Worm (Caenorhabditis elegans): Measurements from ENCODE around the gene F14F7.7.
A peak's percentile ranks its signal among the peaks of the same experiment; 100 is the strongest.

The F14F7.7 gene

DNA sequence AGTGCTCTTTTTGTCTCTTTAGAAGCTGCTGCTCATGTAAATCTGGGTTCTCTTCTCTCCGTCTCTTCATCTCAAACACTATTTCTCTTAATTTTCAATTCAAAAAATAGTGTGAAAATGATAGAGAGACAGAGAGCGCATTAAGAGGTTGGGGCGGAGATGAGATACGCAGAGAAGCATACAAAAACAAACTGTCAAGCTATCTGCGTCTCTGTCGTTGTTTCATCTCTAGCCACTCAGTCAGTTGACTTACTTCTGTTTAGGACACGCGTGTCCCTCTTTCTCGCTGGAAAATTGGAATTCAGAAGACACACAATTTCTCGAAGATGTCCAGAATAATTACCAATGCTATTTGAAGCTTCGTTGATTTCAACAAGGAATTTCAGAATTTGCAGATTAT is 30.4 kb downstream of the F14F7.7 start (continued):
- TF ChIP-seq lin-39 (tag; optimal IDR thresholded peaks at IDR 0.05) (peak; percentile 64), lin-1 (GFP tag; IDR thresholded peaks at IDR 0.05) (peak; percentile 14; the same call in 1 of the 2 replicates), lim-7 (GFP tag; IDR thresholded peaks at IDR 0.05) (no peak), lsy-2 (tag; optimal IDR thresholded peaks at IDR 0.05) (peak; percentile 78 to 94), ZK337.2 (GFP tag; IDR thresholded peaks at IDR 0.05) (no peak), php-3 (GFP tag; IDR thresholded peaks at IDR 0.05) (0 out of 2 replicates have a peak, but pooled peaks have one; percentile 24), duxl-1 (tag; optimal IDR thresholded peaks at IDR 0.05; ENCODE audit: poor library complexity) (peak; percentile 15), zfp-2 (tag; optimal IDR thresholded peaks at IDR 0.05) (peak; percentile 4), nhr-10 (tag; optimal IDR thresholded peaks at IDR 0.05) (peak; percentile 17), ces-1 (GFP tag; optimal IDR thresholded peaks at IDR 0.05) (peak; percentile 80), nhr-28 (tag; optimal IDR thresholded peaks at IDR 0.05) (peak; percentile 78), F37D6.2 (tag; optimal IDR thresholded peaks at IDR 0.05) (peak; percentile 77), mxl-3 (GFP tag; optimal IDR thresholded peaks at IDR 0.05) (peak; percentile 79), arid-1 (GFP tag; conservative IDR thresholded peaks at IDR 0.05) (peak; percentile 54; the same call in 1 of the 2 replicates), T26A8.4 (GFP tag; IDR thresholded peaks at IDR 0.05) (peak; percentile 71), hmg-1.1 (GFP tag; IDR thresholded peaks at IDR 0.05) (peak; percentile 86), nhr-11 (tag; optimal IDR thresholded peaks at IDR 0.05) (peak; percentile 90), lin-38 (GFP tag; IDR thresholded peaks at IDR 0.05) (peak; percentile 52), lin-13 (GFP tag; optimal IDR thresholded peaks at IDR 0.05) (peak; percentile 27), ZK546.5 (tag; optimal IDR thresholded peaks at IDR 0.05) (no peak), nhr-102 (tag; optimal IDR thresholded peaks at IDR 0.05) (peak; percentile 72), ceh-28 (tag; optimal IDR thresholded peaks at IDR 0.05) (no peak), snpc-4 (tag; optimal IDR thresholded peaks at IDR 0.05) (no peak), ctbp-1 (GFP tag; IDR thresholded peaks at IDR 0.05) (peak; percentile 79), sdz-12 (GFP tag; optimal IDR thresholded peaks at IDR 0.05) (no peak), jun-1 (tag; optimal IDR thresholded peaks at IDR 0.05) (peak; percentile 68), daf-19 (GFP tag; conservative IDR thresholded peaks at IDR 0.05) (0 out of 2 replicates have a peak, but pooled peaks have one; percentile 53), snpc-1.2 (GFP tag; IDR thresholded peaks at IDR 0.05) (no peak), zip-11 (GFP tag; IDR thresholded peaks at IDR 0.05) (no peak)

DNA sequence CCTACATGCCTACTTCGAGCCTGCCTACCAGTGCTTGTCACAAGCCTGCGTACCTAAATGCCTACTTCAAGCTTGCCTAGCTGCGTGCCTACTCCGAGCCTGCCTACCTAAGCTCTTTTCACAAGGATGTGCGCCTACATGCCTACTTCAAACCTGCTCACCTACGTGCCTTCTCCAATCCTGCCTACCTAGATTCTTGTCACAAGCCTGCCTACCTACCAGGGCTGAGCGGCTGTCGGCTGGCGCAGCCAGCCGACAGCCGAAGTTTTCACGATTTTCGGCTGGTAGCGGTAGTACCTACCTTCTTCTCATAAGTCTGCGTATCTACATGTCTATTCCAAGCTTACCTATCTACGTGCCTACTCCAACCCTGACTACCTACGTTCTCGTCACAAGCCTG is 31.0 kb downstream of the F14F7.7 start:
- TF ChIP-seq set-16 (GFP tag; IDR thresholded peaks at IDR 0.05), result peak; percentile 56
- TF ChIP-seq hlh-30 (tag; optimal IDR thresholded peaks at IDR 0.05; ENCODE audit: insufficient read depth), result no peak
- peak; percentile 61 for TF ChIP-seq aha-1 (tag)

DNA sequence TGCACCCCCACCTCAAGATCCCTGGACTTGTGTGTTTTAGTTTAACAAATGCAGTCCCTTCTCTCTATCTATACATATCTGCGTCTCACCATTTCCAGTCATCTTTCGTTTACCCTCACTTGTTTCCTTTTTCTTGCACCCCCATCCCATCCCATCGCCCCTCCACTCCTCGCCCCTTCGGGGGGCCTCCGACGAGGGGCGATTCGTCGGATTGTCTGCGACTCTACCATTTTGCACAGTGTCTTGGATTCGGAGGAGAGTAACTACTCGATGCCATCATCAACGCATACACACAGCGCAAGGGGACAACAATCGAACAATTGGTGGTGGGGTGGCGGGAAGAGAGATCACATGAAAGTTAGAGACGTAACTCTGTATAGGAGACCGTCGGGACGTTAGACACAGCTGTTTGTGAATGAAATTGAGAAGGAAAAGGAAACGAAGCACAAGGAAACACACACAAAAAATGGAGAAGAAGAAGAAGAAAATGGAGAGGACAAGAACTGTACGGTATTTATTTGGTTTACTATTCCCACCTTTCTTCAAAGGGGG is 31.8 kb downstream of the F14F7.7 start:
- peak; percentile 35; the same call in 1 of the 2 replicates for TF ChIP-seq vab-7 (GFP tag; IDR thresholded peaks at IDR 0.05)
- TF ChIP-seq Y48G9A.11 (GFP tag; IDR thresholded peaks at IDR 0.05), result no peak
- peak; percentile 78 for TF ChIP-seq nhr-11 (tag; optimal IDR thresholded peaks at IDR 0.05)
- no peak for TF ChIP-seq aly-2 (tag; optimal IDR thresholded peaks at IDR 0.05)
- TF ChIP-seq F37D6.2 (tag; optimal IDR thresholded peaks at IDR 0.05), result peak; percentile 85
- TF ChIP-seq ceh-62 (tag; optimal IDR thresholded peaks at IDR 0.05), result no peak
- peak; percentile 21 for TF ChIP-seq F10B5.3 (tag; optimal IDR thresholded peaks at IDR 0.05)
- TF ChIP-seq rbr-2 (tag; optimal IDR thresholded peaks at IDR 0.05), result peak; percentile 95
- peak; percentile 25 for TF ChIP-seq ztf-7 (tag; optimal IDR thresholded peaks at IDR 0.05)
- TF ChIP-seq ctbp-1 (GFP tag; IDR thresholded peaks at IDR 0.05), result peak; percentile 93
- 0 out of 2 replicates have a peak, but pooled peaks have one; percentile 51 for TF ChIP-seq Y105C5A.15 (GFP tag; IDR thresholded peaks at IDR 0.05)
- peak; percentile 35 for TF ChIP-seq unc-39 (tag; optimal IDR thresholded peaks at IDR 0.05)
- peak; percentile 31 to 77 for TF ChIP-seq daf-16 (GFP tag; optimal IDR thresholded peaks at IDR 0.05)
- peak; percentile 84 for TF ChIP-seq daf-16 (tag; optimal IDR thresholded peaks at IDR 0.05)
- TF ChIP-seq pha-4 (GFP tag; IDR thresholded peaks at IDR 0.05), result peak; percentile 47; the same call in 1 of the 2 replicates
- peak; percentile 46 for TF ChIP-seq pha-4 (tag; optimal IDR thresholded peaks at IDR 0.05)
- TF ChIP-seq F26F4.8 (GFP tag; conservative IDR thresholded peaks at IDR 0.05), result no peak
- peak; percentile 48; the same call in 1 of the 2 replicates for TF ChIP-seq php-3 (GFP tag; IDR thresholded peaks at IDR 0.05)
- TF ChIP-seq spr-1 (tag; optimal IDR thresholded peaks at IDR 0.05), result peak; percentile 82
- peak; percentile 73 for TF ChIP-seq T20F7.1 (GFP tag; optimal IDR thresholded peaks at IDR 0.05)
- TF ChIP-seq Y5F2A.4 (GFP tag; optimal IDR thresholded peaks at IDR 0.05), result no peak
- peak; percentile 18; the same call in 1 of the 2 replicates for TF ChIP-seq T26A8.4 (GFP tag; IDR thresholded peaks at IDR 0.05)
- peak; percentile 86 for TF ChIP-seq set-16 (GFP tag; IDR thresholded peaks at IDR 0.05)

Data from whole organism, L4 larva.